Worm (Caenorhabditis elegans) whole organism, mixed stage, embryonic: Measurements from ENCODE around the gene T16A1.4.

ENCODE experiments used
- ceh-39 ChIP-seq: fragments of 150-350 bp; optimal IDR thresholded peaks from 2 replicates; lab custom pipeline; 2014; ENCODE audit warnings: missing biosample characterization, missing genetic modification characterization
- ces-1 ChIP-seq: fragments of 150-350 bp; optimal IDR thresholded peaks from 2 replicates; lab custom pipeline; 2014; ENCODE audit warnings: missing biosample characterization, missing genetic modification reagents, missing genetic modification characterization
- elt-3 ChIP-seq: fragments of 150-350 bp; optimal IDR thresholded peaks from 2 replicates; lab custom pipeline; 2014; ENCODE audit warnings: missing biosample characterization, missing genetic modification characterization
- ham-2 ChIP-seq: fragments of 200-800 bp; sonication (Bioruptor generic); optimal IDR thresholded peaks from 2 replicates; lab custom pipeline; 2018; ENCODE audit warnings: mild to moderate bottlenecking, missing genetic modification characterization, missing compliant biosample characterization
- lsy-2 ChIP-seq: fragments of 150-350 bp; optimal IDR thresholded peaks from 2 replicates; lab custom pipeline; 2014; ENCODE audit warnings: missing biosample characterization, missing genetic modification characterization
- mep-1 ChIP-seq: fragments of 150-350 bp; optimal IDR thresholded peaks from 2 replicates; lab custom pipeline; 2017; ENCODE audit warnings: missing biosample characterization, missing genetic modification reagents, missing genetic modification characterization, inconsistent platforms
- nhr-28 ChIP-seq: fragments of 150-350 bp; optimal IDR thresholded peaks from 2 replicates; lab custom pipeline; 2014; ENCODE audit warnings: missing biosample characterization, missing genetic modification characterization
- pha-4 ChIP-seq: fragments of 150-350 bp; optimal IDR thresholded peaks from 2 replicates; lab custom pipeline; 2018; ENCODE audit warnings: missing biosample characterization, missing genetic modification reagents, missing genetic modification characterization
- snpc-4 ChIP-seq: fragments of 150-350 bp; optimal IDR thresholded peaks from 2 replicates; lab custom pipeline; 2014; ENCODE audit warnings: missing biosample characterization, missing genetic modification characterization

- TF ChIP-seq lsy-2 (tag; lab: Kevin White, UChicago) (no peak), pha-4 (tag; lab: Kevin White, UChicago) (no peak), ces-1 (no peak), mep-1 (no peak), nhr-28 (tag; lab: Kevin White, UChicago) (no peak), ceh-39 (tag; lab: Kevin White, UChicago) (no peak), elt-3 (tag; lab: Kevin White, UChicago) (no peak), snpc-4 (no peak), ham-2 (no peak)
These were observed 35.9 kb upstream of the T16A1.4 start, which contains the start of gene bath-24 for ce11 chrII:2045505-2045904.
